Fruit fly (Drosophila melanogaster) whole organism, pupa: ENCODE results near the gene CG10562.
"Not testable (repeated sequence)": the region's sequence is repeated elsewhere in the genome, so short reads cannot be mapped to it uniquely, and the experiment has no call there.

Source experiments
- CG12605 ChIP-seq: fragments of 200-800 bp; sonication (Bioruptor generic); IDR thresholded peaks from 2 replicates; pipeline ENCODE4 v1.3.6; 2022; ENCODE audit warnings: missing biosample characterization, missing genetic modification characterization
- CG14655 ChIP-seq: fragments of 200-800 bp; sonication (Bioruptor generic); optimal IDR thresholded peaks from 3 replicates; lab custom pipeline; 2017; ENCODE audit warnings: mild to moderate bottlenecking, missing biosample characterization, missing genetic modification reagents, missing genetic modification characterization
- CG17806 ChIP-seq: fragments of 200-800 bp; sonication (Bioruptor generic); optimal IDR thresholded peaks from 2 replicates; lab custom pipeline; 2018; ENCODE audit warnings: missing biosample characterization, mild to moderate bottlenecking, missing genetic modification characterization, moderate library complexity
- CG9948 ChIP-seq: fragments of 200-800 bp; sonication (Bioruptor generic); optimal IDR thresholded peaks from 2 replicates; lab custom pipeline; 2018; ENCODE audit warnings: missing biosample characterization, mild to moderate bottlenecking, missing genetic modification characterization, moderate library complexity
- EcR ChIP-seq: fragments of 200-800 bp; sonication (Bioruptor generic); optimal IDR thresholded peaks from 3 replicates; lab custom pipeline; 2019; ENCODE audit warnings: missing biosample characterization, missing genetic modification characterization, mild to moderate bottlenecking, moderate library complexity, missing genetic modification reagents
- Pif1B ChIP-seq: fragments of 200-800 bp; sonication (Bioruptor generic); optimal IDR thresholded peaks from 3 replicates; lab custom pipeline; 2016; ENCODE audit warnings: missing biosample characterization, missing genetic modification characterization
- Snoo ChIP-seq: fragments of 200-800 bp; sonication (Bioruptor generic); optimal IDR thresholded peaks from 3 replicates; lab custom pipeline; 2017; ENCODE audit warnings: missing biosample characterization, mild to moderate bottlenecking, missing genetic modification characterization, inconsistent platforms

DNA sequence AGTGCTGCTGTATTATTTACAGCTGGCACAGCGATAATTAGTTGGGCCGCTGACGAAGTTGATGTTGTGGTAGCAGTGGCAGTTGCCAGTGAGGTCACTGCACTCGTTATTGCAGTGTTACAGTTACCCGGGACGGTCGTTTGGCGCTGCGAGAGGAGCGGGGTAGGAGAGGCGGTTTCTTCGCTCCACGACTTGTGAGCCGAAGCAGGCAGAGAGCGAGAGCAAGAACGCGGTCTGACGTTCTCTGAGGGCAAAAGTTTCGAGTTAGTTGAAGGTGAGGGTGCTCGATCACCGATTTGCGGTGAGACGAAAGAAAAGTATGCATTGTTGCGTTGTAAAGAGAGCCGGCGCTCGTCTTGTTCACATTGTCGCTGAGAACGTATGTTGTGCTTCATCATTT lies 6.0 kb upstream of the CG10562 start:
- not testable (repeated sequence) for TF ChIP-seq Snoo (tag; lab: Kevin White, UChicago); CG9948 (tag; lab: Kevin White, UChicago); CG17806 (tag; lab: Kevin White, UChicago); CG14655 (GFP tag; lab: Kevin White, UChicago); Pif1B; EcR (GFP tag; lab: Kevin White, UChicago)
- TF ChIP-seq CG12605 (GFP tag; lab: Robert Waterston, UW), result 0 out of 2 replicates have a peak, but pooled peaks have one; percentile 27
